Worm (Caenorhabditis elegans) whole organism, L3 larva: ENCODE data around the gene nlp-59.

ENCODE experiments used
- aly-2 ChIP-seq: fragments of 150-350 bp; optimal IDR thresholded peaks from 2 replicates; lab custom pipeline; 2014; ENCODE audit warnings: missing biosample characterization, missing genetic modification characterization
- ama-1 ChIP-seq: fragments of 150-350 bp; optimal IDR thresholded peaks from 2 replicates; lab custom pipeline; 2018
- ceh-82 ChIP-seq: fragments of 150-350 bp; optimal IDR thresholded peaks from 2 replicates; lab custom pipeline; 2014; ENCODE audit warnings: missing biosample characterization, missing genetic modification characterization
- ceh-9 ChIP-seq: sonication (generic microtip); optimal IDR thresholded peaks from 2 replicates; lab custom pipeline; 2018; ENCODE audit warnings: missing biosample characterization, missing genetic modification characterization
- egl-27 ChIP-seq: sonication (generic microtip); optimal IDR thresholded peaks from 4 replicates; lab custom pipeline; 2017; ENCODE audit warnings: missing biosample characterization, missing genetic modification reagents, missing genetic modification characterization
- fos-1 ChIP-seq: fragments of 150-350 bp; optimal IDR thresholded peaks from 2 replicates; lab custom pipeline; 2014; ENCODE audit warnings: missing biosample characterization, missing genetic modification characterization
- lin-39 ChIP-seq: fragments of 150-350 bp; optimal IDR thresholded peaks from 2 replicates; lab custom pipeline; 2018; ENCODE audit warnings: missing biosample characterization, missing genetic modification reagents, missing genetic modification characterization
- mml-1 ChIP-seq: fragments of 150-350 bp; sonication (generic microtip); optimal IDR thresholded peaks from 3 replicates; lab custom pipeline; 2014; ENCODE audit warnings: missing biosample characterization, missing genetic modification characterization
- nfya-1 ChIP-seq: sonication (generic microtip); optimal IDR thresholded peaks from 2 replicates; lab custom pipeline; 2017; ENCODE audit warnings: missing genetic modification characterization, mild to moderate bottlenecking, missing compliant biosample characterization, antibody characterized with exemption, moderate library complexity; ENCODE audit not compliant: insufficient read depth
- nhr-12 ChIP-seq: fragments of 150-350 bp; optimal IDR thresholded peaks from 2 replicates; lab custom pipeline; 2014; ENCODE audit warnings: missing biosample characterization, missing genetic modification characterization
- nhr-237 ChIP-seq: fragments of 150-350 bp; optimal IDR thresholded peaks from 2 replicates; lab custom pipeline; 2014; ENCODE audit warnings: missing biosample characterization, missing genetic modification characterization
- ztf-11 ChIP-seq: fragments of 150-350 bp; optimal IDR thresholded peaks from 2 replicates; lab custom pipeline; 2014; ENCODE audit warnings: missing biosample characterization, missing genetic modification characterization

- no peak for TF ChIP-seq egl-27 (tag; lab: Kevin White, UChicago)
- TF ChIP-seq aly-2 (tag; lab: Kevin White, UChicago): no peak
- TF ChIP-seq ama-1 (lab: Kevin White, UChicago): no peak
- no peak for TF ChIP-seq ceh-9
- TF ChIP-seq mml-1 (tag; lab: Kevin White, UChicago): no peak
- TF ChIP-seq lin-39 (tag; lab: Kevin White, UChicago): no peak
- TF ChIP-seq ztf-11 (tag; lab: Kevin White, UChicago): no peak
- TF ChIP-seq nfya-1 (tag; lab: Kevin White, UChicago): no peak
- no peak for TF ChIP-seq nhr-237
- TF ChIP-seq nhr-12 (tag; lab: Kevin White, UChicago): no peak
- no peak for TF ChIP-seq fos-1 (tag; lab: Kevin White, UChicago)
- no peak for TF ChIP-seq ceh-82 (tag; lab: Kevin White, UChicago)
Measured at ce11 chrV:14921509-14921908, 49.7 kb upstream of the nlp-59 start, which contains the start of gene zmp-4.
